Worm (Caenorhabditis elegans) whole organism, mixed stage, embryonic: ENCODE measurements around the gene imp-2.

Source experiments
- M03D4.4 ChIP-seq: sonication (generic microtip); optimal IDR thresholded peaks from 2 replicates; lab custom pipeline; 2017; ENCODE audit warnings: mild to moderate bottlenecking, missing genetic modification characterization, missing compliant biosample characterization
- bed-3 ChIP-seq: fragments of 200-800 bp; sonication (Bioruptor generic); optimal IDR thresholded peaks from 3 replicates; lab custom pipeline; 2018; ENCODE audit warnings: mild to moderate bottlenecking, missing genetic modification characterization, moderate library complexity, missing compliant biosample characterization
- blmp-1 ChIP-seq: fragments of 150-350 bp; optimal IDR thresholded peaks from 2 replicates; lab custom pipeline; 2014; ENCODE audit warnings: missing biosample characterization, missing genetic modification characterization
- ceh-39 ChIP-seq: fragments of 150-350 bp; optimal IDR thresholded peaks from 2 replicates; lab custom pipeline; 2014; ENCODE audit warnings: missing biosample characterization, missing genetic modification characterization
- ceh-43 ChIP-seq: fragments of 200-800 bp; sonication (Bioruptor generic); optimal IDR thresholded peaks from 2 replicates; lab custom pipeline; 2018; ENCODE audit warnings: mild to moderate bottlenecking, missing genetic modification characterization, moderate library complexity, missing compliant biosample characterization
- ceh-83 ChIP-seq: fragments of 200-800 bp; sonication (Bioruptor generic); optimal IDR thresholded peaks from 2 replicates; lab custom pipeline; 2018; ENCODE audit warnings: mild to moderate bottlenecking, missing genetic modification characterization, missing compliant biosample characterization
- ces-1 ChIP-seq: fragments of 150-350 bp; optimal IDR thresholded peaks from 2 replicates; lab custom pipeline; 2014; ENCODE audit warnings: missing biosample characterization, missing genetic modification reagents, missing genetic modification characterization
- cnd-1 ChIP-seq: fragments of 200-800 bp; sonication (Bioruptor generic); optimal IDR thresholded peaks from 2 replicates; lab custom pipeline; 2018; ENCODE audit warnings: mild to moderate bottlenecking, missing genetic modification characterization, missing compliant biosample characterization
- drap-1 ChIP-seq: fragments of 200-800 bp; sonication (Bioruptor generic); optimal IDR thresholded peaks from 3 replicates; lab custom pipeline; 2018; ENCODE audit warnings: mild to moderate bottlenecking, missing genetic modification characterization, missing compliant biosample characterization
- elt-1 ChIP-seq: sonication (generic microtip); optimal IDR thresholded peaks from 2 replicates; lab custom pipeline; 2017; ENCODE audit warnings: missing genetic modification characterization, mild to moderate bottlenecking, missing compliant biosample characterization, antibody characterized with exemption, moderate library complexity, borderline replicate concordance; ENCODE audit not compliant: insufficient read depth
- elt-3 ChIP-seq: fragments of 150-350 bp; optimal IDR thresholded peaks from 2 replicates; lab custom pipeline; 2014; ENCODE audit warnings: missing biosample characterization, missing genetic modification characterization
- flh-1 ChIP-seq: fragments of 200-800 bp; sonication (Bioruptor generic); optimal IDR thresholded peaks from 2 replicates; lab custom pipeline; 2018; ENCODE audit warnings: mild to moderate bottlenecking, missing genetic modification characterization, moderate library complexity, missing compliant biosample characterization
- ham-2 ChIP-seq: fragments of 200-800 bp; sonication (Bioruptor generic); optimal IDR thresholded peaks from 2 replicates; lab custom pipeline; 2018; ENCODE audit warnings: mild to moderate bottlenecking, missing genetic modification characterization, missing compliant biosample characterization
- hlh-1 ChIP-seq: fragments of 150-350 bp; optimal IDR thresholded peaks from 2 replicates; lab custom pipeline; 2014; ENCODE audit warnings: missing biosample characterization, missing genetic modification reagents, missing genetic modification characterization
- lin-13 ChIP-seq: fragments of 150-350 bp; optimal IDR thresholded peaks from 2 replicates; lab custom pipeline; 2014; ENCODE audit warnings: missing biosample characterization, missing genetic modification characterization
- lsy-2 ChIP-seq: fragments of 150-350 bp; optimal IDR thresholded peaks from 2 replicates; lab custom pipeline; 2014; ENCODE audit warnings: missing biosample characterization, missing genetic modification characterization
- mep-1 ChIP-seq: fragments of 150-350 bp; optimal IDR thresholded peaks from 2 replicates; lab custom pipeline; 2017; ENCODE audit warnings: missing biosample characterization, missing genetic modification reagents, missing genetic modification characterization, inconsistent platforms
- mls-2 ChIP-seq: sonication (generic microtip); optimal IDR thresholded peaks from 2 replicates; lab custom pipeline; 2016; ENCODE audit warnings: mild to moderate bottlenecking, missing genetic modification characterization, moderate library complexity, missing compliant biosample characterization
- nhr-12 ChIP-seq: fragments of 150-350 bp; optimal IDR thresholded peaks from 2 replicates; lab custom pipeline; 2014; ENCODE audit warnings: missing biosample characterization, missing genetic modification characterization
- nhr-237 ChIP-seq: fragments of 150-350 bp; optimal IDR thresholded peaks from 2 replicates; lab custom pipeline; 2014; ENCODE audit warnings: missing biosample characterization, missing genetic modification characterization
- nhr-28 ChIP-seq: fragments of 150-350 bp; optimal IDR thresholded peaks from 2 replicates; lab custom pipeline; 2014; ENCODE audit warnings: missing biosample characterization, missing genetic modification characterization
- nhr-76 ChIP-seq: sonication (generic microtip); optimal IDR thresholded peaks from 2 replicates; lab custom pipeline; 2017; ENCODE audit warnings: missing biosample characterization, missing genetic modification characterization
- pha-4 ChIP-seq: fragments of 150-350 bp; optimal IDR thresholded peaks from 2 replicates; lab custom pipeline; 2018; ENCODE audit warnings: missing biosample characterization, missing genetic modification reagents, missing genetic modification characterization
- sem-2 ChIP-seq: fragments of 200-800 bp; sonication (Bioruptor generic); optimal IDR thresholded peaks from 2 replicates; lab custom pipeline; 2018; ENCODE audit warnings: mild to moderate bottlenecking, missing genetic modification characterization, missing compliant biosample characterization
- snpc-4 ChIP-seq: fragments of 150-350 bp; optimal IDR thresholded peaks from 2 replicates; lab custom pipeline; 2014; ENCODE audit warnings: missing biosample characterization, missing genetic modification characterization
- sptf-1 ChIP-seq: sonication (generic microtip); optimal IDR thresholded peaks from 2 replicates; lab custom pipeline; 2017; ENCODE audit warnings: mild to moderate bottlenecking, missing genetic modification characterization, moderate library complexity, missing compliant biosample characterization
- tbx-8 ChIP-seq: fragments of 200-800 bp; sonication (Bioruptor generic); optimal IDR thresholded peaks from 2 replicates; lab custom pipeline; 2018; ENCODE audit warnings: mild to moderate bottlenecking, missing genetic modification characterization, moderate library complexity, missing compliant biosample characterization
- unc-120 ChIP-seq: sonication (generic microtip); optimal IDR thresholded peaks from 2 replicates; lab custom pipeline; 2017; ENCODE audit warnings: missing genetic modification characterization, missing compliant biosample characterization; ENCODE audit not compliant: poor library complexity, severe bottlenecking
- unc-62 ChIP-seq: fragments of 150-350 bp; optimal IDR thresholded peaks from 2 replicates; lab custom pipeline; 2014; ENCODE audit warnings: missing biosample characterization, missing genetic modification reagents, missing genetic modification characterization
- zip-8 ChIP-seq: fragments of 150-350 bp; optimal IDR thresholded peaks from 2 replicates; lab custom pipeline; 2014; ENCODE audit warnings: missing biosample characterization, missing genetic modification characterization
- ztf-11 ChIP-seq: fragments of 150-350 bp; optimal IDR thresholded peaks from 2 replicates; lab custom pipeline; 2014; ENCODE audit warnings: missing biosample characterization, missing genetic modification characterization

Gene imp-2

ce11 chrIV:11131268-11131667 is 12.6 kb upstream of the imp-2 start, which contains the start of gene ard-1:
Gene ard-1 (plus strand): TSS chrIV:11131279.
- no peak for TF ChIP-seq elt-1 (tag; lab: Kevin White, UChicago)
- TF ChIP-seq ceh-39 (tag; lab: Kevin White, UChicago): no peak
- TF ChIP-seq nhr-28 (tag; lab: Kevin White, UChicago): no peak
- no peak for TF ChIP-seq nhr-76 (tag; lab: Kevin White, UChicago)
- no peak for TF ChIP-seq ceh-43 (GFP tag; lab: Kevin White, UChicago)
- TF ChIP-seq zip-8 (tag; lab: Kevin White, UChicago): no peak
- TF ChIP-seq ceh-83 (GFP tag; lab: Kevin White, UChicago): no peak
- no peak for TF ChIP-seq hlh-1 (tag; lab: Kevin White, UChicago)
- TF ChIP-seq ham-2 (GFP tag; lab: Kevin White, UChicago): no peak
- TF ChIP-seq ztf-11: no peak
- TF ChIP-seq nhr-237 (tag; lab: Kevin White, UChicago): no peak
- no peak for TF ChIP-seq snpc-4 (tag; lab: Kevin White, UChicago)
- TF ChIP-seq lsy-2: no peak

ce11 chrIV:11130774-11131173 is 12.1 kb upstream of the imp-2 start:
- TF ChIP-seq nhr-237 (tag; lab: Kevin White, UChicago) (no peak), ces-1 (GFP tag; lab: Kevin White, UChicago) (no peak), nhr-28 (tag; lab: Kevin White, UChicago) (no peak), tbx-8 (GFP tag; lab: Kevin White, UChicago) (no peak), lsy-2 (no peak), nhr-12 (tag; lab: Kevin White, UChicago) (no peak), flh-1 (GFP tag; lab: Kevin White, UChicago) (no peak), mls-2 (no peak), elt-3 (tag; lab: Kevin White, UChicago) (no peak), mep-1 (tag; lab: Kevin White, UChicago) (no peak), ham-2 (GFP tag; lab: Kevin White, UChicago) (no peak), unc-120 (tag; lab: Kevin White, UChicago) (no peak), sem-2 (GFP tag; lab: Kevin White, UChicago) (no peak), ceh-83 (GFP tag; lab: Kevin White, UChicago) (no peak), ceh-43 (GFP tag; lab: Kevin White, UChicago) (no peak), ceh-39 (tag; lab: Kevin White, UChicago) (no peak), elt-1 (tag; lab: Kevin White, UChicago) (no peak), blmp-1 (tag; lab: Kevin White, UChicago) (no peak), ztf-11 (no peak)
- TF ChIP-seq, all 35 proteins: peak for 0

- TF ChIP-seq bed-3 (GFP tag; lab: Kevin White, UChicago): no peak
- no peak for TF ChIP-seq unc-62 (GFP tag; lab: Kevin White, UChicago)
- TF ChIP-seq nhr-76 (tag; lab: Kevin White, UChicago): no peak
- TF ChIP-seq nhr-237 (tag; lab: Kevin White, UChicago): no peak
- no peak for TF ChIP-seq ztf-11
- no peak for TF ChIP-seq M03D4.4 (tag; lab: Kevin White, UChicago)
- TF ChIP-seq ham-2 (GFP tag; lab: Kevin White, UChicago): no peak
- no peak for TF ChIP-seq tbx-8 (GFP tag; lab: Kevin White, UChicago)
- no peak for TF ChIP-seq flh-1 (GFP tag; lab: Kevin White, UChicago)
- TF ChIP-seq ces-1 (GFP tag; lab: Kevin White, UChicago): no peak
- no peak for TF ChIP-seq blmp-1 (tag; lab: Kevin White, UChicago)
- TF ChIP-seq ceh-39 (tag; lab: Kevin White, UChicago): no peak
- TF ChIP-seq sptf-1 (tag; lab: Kevin White, UChicago): no peak
- TF ChIP-seq drap-1: no peak
- no peak for TF ChIP-seq nhr-28 (tag; lab: Kevin White, UChicago)
- no peak for TF ChIP-seq snpc-4 (tag; lab: Kevin White, UChicago)
- TF ChIP-seq cnd-1 (tag; lab: Kevin White, UChicago): no peak
- TF ChIP-seq, all 35 proteins: peak for 0
Measured at ce11 chrIV:11126028-11126427, 7.3 kb upstream of the imp-2 start.

- no peak for TF ChIP-seq flh-1 (GFP tag; lab: Kevin White, UChicago)
- no peak for TF ChIP-seq sem-2 (GFP tag; lab: Kevin White, UChicago)
- TF ChIP-seq cnd-1 (tag; lab: Kevin White, UChicago): no peak
- TF ChIP-seq mls-2: no peak
- no peak for TF ChIP-seq ces-1 (GFP tag; lab: Kevin White, UChicago)
- TF ChIP-seq ham-2 (GFP tag; lab: Kevin White, UChicago): no peak
- no peak for TF ChIP-seq lin-13
- no peak for TF ChIP-seq unc-120 (tag; lab: Kevin White, UChicago)
- TF ChIP-seq pha-4 (tag; lab: Kevin White, UChicago): no peak
- TF ChIP-seq elt-1 (tag; lab: Kevin White, UChicago): no peak
- no peak for TF ChIP-seq M03D4.4 (tag; lab: Kevin White, UChicago)
- no peak for TF ChIP-seq sptf-1 (tag; lab: Kevin White, UChicago)
- no peak for TF ChIP-seq zip-8 (tag; lab: Kevin White, UChicago)
Measured at ce11 chrIV:11126004-11126027, 7.1 kb upstream of the imp-2 start, which contains the start of gene swsn-4. Gene swsn-4 (plus strand): TSS chrIV:11126024.
